Fruit fly (Drosophila melanogaster) whole organism, pupa: ENCODE results near the gene wam.

Experiments
- CG12605 ChIP-seq: fragments of 200-800 bp; sonication (Bioruptor generic); IDR thresholded peaks from 2 replicates; pipeline ENCODE4 v1.3.6; 2022; ENCODE audit warnings: missing biosample characterization, missing genetic modification characterization
- CG14655 ChIP-seq: fragments of 200-800 bp; sonication (Bioruptor generic); optimal IDR thresholded peaks from 3 replicates; lab custom pipeline; 2017; ENCODE audit warnings: mild to moderate bottlenecking, missing biosample characterization, missing genetic modification reagents, missing genetic modification characterization
- CG15710 ChIP-seq: fragments of 200-800 bp; sonication (Bioruptor generic); optimal IDR thresholded peaks from 2 replicates; lab custom pipeline; 2018; ENCODE audit warnings: missing biosample characterization, mild to moderate bottlenecking, missing genetic modification characterization, moderate library complexity
- CG34367 ChIP-seq: fragments of 200-800 bp; sonication (Bioruptor generic); optimal IDR thresholded peaks from 2 replicates; lab custom pipeline; 2018; ENCODE audit warnings: missing biosample characterization, mild to moderate bottlenecking, missing genetic modification characterization
- CG8159 ChIP-seq: fragments of 200-800 bp; sonication (Bioruptor generic); optimal IDR thresholded peaks from 3 replicates; lab custom pipeline; 2018; ENCODE audit warnings: missing biosample characterization, mild to moderate bottlenecking, missing genetic modification characterization, moderate library complexity
- CG8301 ChIP-seq: fragments of 200-800 bp; sonication (Bioruptor generic); optimal IDR thresholded peaks from 2 replicates; lab custom pipeline; 2018; ENCODE audit warnings: missing biosample characterization, mild to moderate bottlenecking, missing genetic modification characterization
- CG9948 ChIP-seq: fragments of 200-800 bp; sonication (Bioruptor generic); optimal IDR thresholded peaks from 2 replicates; lab custom pipeline; 2018; ENCODE audit warnings: missing biosample characterization, mild to moderate bottlenecking, missing genetic modification characterization, moderate library complexity
- D1 ChIP-seq: fragments of 200-800 bp; sonication (Bioruptor generic); optimal IDR thresholded peaks from 2 replicates; lab custom pipeline; 2018; ENCODE audit warnings: missing biosample characterization, mild to moderate bottlenecking, missing genetic modification characterization, moderate library complexity
- EcR ChIP-seq: fragments of 200-800 bp; sonication (Bioruptor generic); optimal IDR thresholded peaks from 3 replicates; lab custom pipeline; 2019; ENCODE audit warnings: missing biosample characterization, missing genetic modification characterization, mild to moderate bottlenecking, moderate library complexity, missing genetic modification reagents
- Pif1A ChIP-seq: fragments of 200-800 bp; sonication (Bioruptor generic); optimal IDR thresholded peaks from 3 replicates; lab custom pipeline; 2016; ENCODE audit warnings: missing biosample characterization, missing genetic modification characterization
- fd96Ca ChIP-seq: fragments of 200-800 bp; sonication (Bioruptor generic); IDR thresholded peaks from 3 replicates; pipeline ENCODE4 v1.3.6; 2022; ENCODE audit warnings: missing biosample characterization, missing genetic modification characterization
- rn ChIP-seq: fragments of 200-800 bp; sonication (Bioruptor generic); IDR thresholded peaks from 2 replicates; pipeline ENCODE4 v1.3.6; 2022; ENCODE audit warnings: missing biosample characterization, missing genetic modification characterization

dm6 chr3R:23316867-23317266 lies 29.0 kb upstream of the wam start:
- no peak for TF ChIP-seq EcR (GFP tag; lab: Kevin White, UChicago)
- TF ChIP-seq CG34367 (tag; lab: Kevin White, UChicago) = no peak
- no peak for TF ChIP-seq CG15710 (tag; lab: Kevin White, UChicago)
- TF ChIP-seq CG12605 (GFP tag; lab: Robert Waterston, UW) = no peak
- TF ChIP-seq CG9948 (tag; lab: Kevin White, UChicago) = no peak
- no peak for TF ChIP-seq D1 (tag; lab: Kevin White, UChicago)
- no peak for TF ChIP-seq rn (GFP tag; lab: Robert Waterston, UW)
- TF ChIP-seq Pif1A (GFP tag; lab: Kevin White, UChicago) = no peak
- TF ChIP-seq CG14655 = no peak
- TF ChIP-seq CG8159 = no peak
- TF ChIP-seq fd96Ca (GFP tag; lab: Robert Waterston, UW) = no peak
- TF ChIP-seq CG8301 = no peak
